Worm (Caenorhabditis elegans) whole organism, L4 larva: ENCODE data around the gene F41G3.21.
A peak's percentile ranks its signal among the peaks of the same experiment; 100 is the strongest.

ENCODE experiments used
- D1046.2 ChIP-seq: fragments of 200-800 bp; sonication (Bioruptor generic); IDR thresholded peaks from 2 replicates; pipeline ENCODE4 v1.3.6; 2022; ENCODE audit warnings: missing genetic modification characterization, missing compliant biosample characterization
- F10B5.3 ChIP-seq: sonication (generic microtip); optimal IDR thresholded peaks from 2 replicates; lab custom pipeline; 2016; ENCODE audit warnings: mild to moderate bottlenecking, missing genetic modification characterization, missing compliant biosample characterization
- T20F7.1 ChIP-seq: fragments of 200-800 bp; sonication (Bioruptor generic); optimal IDR thresholded peaks from 2 replicates; lab custom pipeline; 2018; ENCODE audit warnings: mild to moderate bottlenecking, missing genetic modification characterization, missing compliant biosample characterization
- Y5F2A.4 ChIP-seq: fragments of 200-800 bp; sonication (Bioruptor generic); optimal IDR thresholded peaks from 2 replicates; lab custom pipeline; 2018; ENCODE audit warnings: mild to moderate bottlenecking, missing genetic modification characterization, missing compliant biosample characterization
- Y75B8A.6 ChIP-seq: fragments of 200-800 bp; sonication (Bioruptor generic); IDR thresholded peaks from 2 replicates; pipeline ENCODE4 v1.3.6; 2022; ENCODE audit warnings: missing genetic modification reagents, missing genetic modification characterization, missing compliant biosample characterization
- aly-2 ChIP-seq: sonication (generic microtip); optimal IDR thresholded peaks from 2 replicates; lab custom pipeline; 2018; ENCODE audit warnings: missing biosample characterization, missing genetic modification characterization
- arid-1 ChIP-seq: fragments of 200-800 bp; sonication (Bioruptor generic); conservative IDR thresholded peaks from 2 replicates; pipeline ENCODE4 v1.3.6; 2022; ENCODE audit warnings: missing genetic modification reagents, missing genetic modification characterization, missing compliant biosample characterization
- ceh-28 ChIP-seq: fragments of 150-350 bp; optimal IDR thresholded peaks from 2 replicates; lab custom pipeline; 2014; ENCODE audit warnings: missing biosample characterization, missing genetic modification reagents, missing genetic modification characterization
- ceh-44 ChIP-seq: fragments of 200-800 bp; sonication (Bioruptor generic); IDR thresholded peaks from 2 replicates; pipeline ENCODE4 v1.3.6; 2022; ENCODE audit warnings: missing genetic modification reagents, missing genetic modification characterization, missing compliant biosample characterization
- ceh-62 ChIP-seq: sonication (generic microtip); optimal IDR thresholded peaks from 2 replicates; lab custom pipeline; 2017; ENCODE audit warnings: missing biosample characterization, missing genetic modification characterization
- ceh-82 ChIP-seq: sonication (generic microtip); optimal IDR thresholded peaks from 2 replicates; lab custom pipeline; 2017; ENCODE audit warnings: missing biosample characterization, missing genetic modification characterization
- daf-12 ChIP-seq: fragments of 150-350 bp; optimal IDR thresholded peaks from 2 replicates; lab custom pipeline; 2014; ENCODE audit warnings: missing biosample characterization, missing genetic modification reagents, missing genetic modification characterization
- daf-8 ChIP-seq: fragments of 200-800 bp; sonication (Bioruptor generic); IDR thresholded peaks from 2 replicates; pipeline ENCODE4 v1.3.6; 2022; ENCODE audit warnings: missing genetic modification characterization, missing compliant biosample characterization
- dve-1 ChIP-seq: sonication (generic microtip); optimal IDR thresholded peaks from 2 replicates; lab custom pipeline; 2017; ENCODE audit warnings: antibody characterized with exemption, mild to moderate bottlenecking, missing genetic modification characterization, missing compliant biosample characterization; ENCODE audit not compliant: insufficient read depth
- hmg-1.1 ChIP-seq: fragments of 200-800 bp; sonication (Bioruptor generic); IDR thresholded peaks from 2 replicates; pipeline ENCODE4 v1.3.6; 2022; ENCODE audit warnings: missing genetic modification reagents, missing genetic modification characterization, missing compliant biosample characterization
- jun-1 ChIP-seq: fragments of 150-350 bp; optimal IDR thresholded peaks from 2 replicates; lab custom pipeline; 2014; ENCODE audit warnings: missing biosample characterization, missing genetic modification reagents, missing genetic modification characterization
- lim-7 ChIP-seq: fragments of 200-800 bp; sonication (Bioruptor generic); IDR thresholded peaks from 2 replicates; pipeline ENCODE4 v1.3.6; 2022; ENCODE audit warnings: missing genetic modification characterization, missing compliant biosample characterization
- lin-1 ChIP-seq: fragments of 200-800 bp; sonication (Bioruptor generic); IDR thresholded peaks from 2 replicates; pipeline ENCODE4 v1.3.6; 2022; ENCODE audit warnings: missing genetic modification reagents, missing genetic modification characterization, missing compliant biosample characterization
- lin-13 ChIP-seq: fragments of 150-350 bp; optimal IDR thresholded peaks from 2 replicates; lab custom pipeline; 2014; ENCODE audit warnings: missing biosample characterization, missing genetic modification reagents, missing genetic modification characterization
- lin-15B ChIP-seq: fragments of 150-350 bp; sonication (generic microtip); optimal IDR thresholded peaks from 3 replicates; lab custom pipeline; 2014; ENCODE audit warnings: missing biosample characterization, missing genetic modification characterization
- lin-38 ChIP-seq: fragments of 200-800 bp; sonication (Bioruptor generic); IDR thresholded peaks from 2 replicates; pipeline ENCODE4 v1.3.6; 2022; ENCODE audit warnings: missing genetic modification reagents, missing genetic modification characterization, missing compliant biosample characterization
- lin-39 ChIP-seq: fragments of 150-350 bp; optimal IDR thresholded peaks from 2 replicates; lab custom pipeline; 2014; ENCODE audit warnings: missing biosample characterization, missing genetic modification reagents, missing genetic modification characterization
- madf-9 ChIP-seq: fragments of 200-800 bp; sonication (Bioruptor generic); conservative IDR thresholded peaks from 2 replicates; pipeline ENCODE4 v1.3.6; 2022; ENCODE audit warnings: missing genetic modification reagents, missing genetic modification characterization, missing compliant biosample characterization
- mdl-1 ChIP-seq, 2 experiments: fragments of 150-350 bp in 1 of 2; sonication (generic microtip) in 1 of 2; optimal IDR thresholded peaks; 2 replicates each; lab custom pipeline; 2014 to 2017; ENCODE audit warnings: missing biosample characterization in 2 of 2, missing genetic modification characterization in 2 of 2
- mdt-29 ChIP-seq: fragments of 200-800 bp; sonication (Bioruptor generic); IDR thresholded peaks from 2 replicates; pipeline ENCODE4 v1.3.6; 2022; ENCODE audit warnings: missing genetic modification reagents, missing genetic modification characterization, missing compliant biosample characterization
- mes-2 ChIP-seq: sonication (generic microtip); optimal IDR thresholded peaks from 2 replicates; lab custom pipeline; 2016; ENCODE audit warnings: missing genotype, mild to moderate bottlenecking, missing genetic modification characterization, missing compliant biosample characterization; ENCODE audit not compliant: poor library complexity, severe bottlenecking
- mxl-2 ChIP-seq: fragments of 200-800 bp; sonication (Bioruptor generic); conservative IDR thresholded peaks from 2 replicates; pipeline ENCODE4 v1.3.6; 2022; ENCODE audit warnings: missing genetic modification reagents, missing genetic modification characterization, missing compliant biosample characterization
- mxl-3 ChIP-seq: fragments of 200-800 bp; sonication (Bioruptor generic); optimal IDR thresholded peaks from 2 replicates; lab custom pipeline; 2018; ENCODE audit warnings: mild to moderate bottlenecking, missing genetic modification characterization, missing compliant biosample characterization
- nhr-102 ChIP-seq: sonication (generic microtip); optimal IDR thresholded peaks from 2 replicates; lab custom pipeline; 2016; ENCODE audit warnings: mild to moderate bottlenecking, missing genetic modification characterization, moderate library complexity, missing compliant biosample characterization
- nhr-11 ChIP-seq: fragments of 150-350 bp; optimal IDR thresholded peaks from 2 replicates; lab custom pipeline; 2014; ENCODE audit warnings: missing biosample characterization, missing genetic modification characterization
- nhr-237 ChIP-seq: sonication (generic microtip); optimal IDR thresholded peaks from 2 replicates; lab custom pipeline; 2017; ENCODE audit warnings: missing biosample characterization, missing genetic modification characterization
- nhr-25 ChIP-seq: sonication (generic microtip); optimal IDR thresholded peaks from 2 replicates; lab custom pipeline; 2017; ENCODE audit warnings: missing genetic modification characterization, mild to moderate bottlenecking, missing compliant biosample characterization, antibody characterized with exemption, moderate library complexity, borderline replicate concordance; ENCODE audit not compliant: insufficient read depth
- nhr-28 ChIP-seq: fragments of 150-350 bp; optimal IDR thresholded peaks from 2 replicates; lab custom pipeline; 2014; ENCODE audit warnings: missing biosample characterization, missing genetic modification characterization
- nhr-42 ChIP-seq: fragments of 200-800 bp; sonication (Bioruptor generic); IDR thresholded peaks from 2 replicates; pipeline ENCODE4 v1.3.6; 2022; ENCODE audit warnings: missing genetic modification characterization, missing compliant biosample characterization
- pha-4 ChIP-seq, 2 experiments: fragments of 150-350 bp in 1 of 2; fragments of 200-800 bp in 1 of 2; sonication (Bioruptor generic) in 1 of 2; IDR thresholded peaks in 1 of 2; optimal IDR thresholded peaks in 1 of 2; 2 replicates each; pipeline versions ENCODE4 v1.3.6 to Lab custom; 2014 to 2022; ENCODE audit warnings: missing genetic modification characterization in 2 of 2, missing genetic modification reagents in 2 of 2, missing biosample characterization in 1 of 2, missing compliant biosample characterization in 1 of 2
- pqm-1 ChIP-seq: sonication (generic microtip); optimal IDR thresholded peaks from 2 replicates; lab custom pipeline; 2017; ENCODE audit warnings: missing biosample characterization, missing genetic modification characterization
- tra-1 ChIP-seq: fragments of 200-800 bp; sonication (Bioruptor generic); IDR thresholded peaks from 2 replicates; pipeline ENCODE4 v1.3.6; 2022; ENCODE audit warnings: missing genetic modification reagents, missing genetic modification characterization, missing compliant biosample characterization
- unc-39 ChIP-seq: sonication (generic microtip); optimal IDR thresholded peaks from 2 replicates; lab custom pipeline; 2017; ENCODE audit warnings: missing biosample characterization, missing genetic modification characterization
- unc-62 ChIP-seq, 3 experiments: fragments of 150-350 bp in 1 of 3; sonication (generic microtip); optimal IDR thresholded peaks in 2 of 3; peaks in 1 of 3; 1 replicate in 1 of 3; 2 replicates in 2 of 3; lab custom pipeline; 2014 to 2017; ENCODE audit warnings: missing biosample characterization in 3 of 3, missing genetic modification characterization in 3 of 3, missing genetic modification reagents in 3 of 3, missing genotype in 1 of 3
- zfp-2 ChIP-seq: sonication (generic microtip); optimal IDR thresholded peaks from 2 replicates; lab custom pipeline; 2016; ENCODE audit warnings: mild to moderate bottlenecking, missing genetic modification characterization, missing compliant biosample characterization
- zfp-3 ChIP-seq: fragments of 200-800 bp; sonication (Bioruptor generic); conservative IDR thresholded peaks from 2 replicates; pipeline ENCODE4 v1.3.6; 2022; ENCODE audit warnings: missing genetic modification reagents, missing genetic modification characterization, missing compliant biosample characterization
- zip-11 ChIP-seq: fragments of 200-800 bp; sonication (Bioruptor generic); IDR thresholded peaks from 2 replicates; pipeline ENCODE4 v1.3.6; 2022; ENCODE audit warnings: missing genetic modification characterization, missing compliant biosample characterization
- ztf-7 ChIP-seq: fragments of 150-350 bp; optimal IDR thresholded peaks from 2 replicates; lab custom pipeline; 2014; ENCODE audit warnings: missing biosample characterization, missing genetic modification characterization

The F41G3.21 gene

ce11 chrII:6741428-6741827, 11.3 kb downstream of the F41G3.21 start, which contains the start of gene exos-8 (continued):
- TF ChIP-seq Y75B8A.6 (no peak), daf-12 (tag; lab: Kevin White, UChicago) (no peak), daf-8 (GFP tag; lab: Robert Waterston, UW) (no peak), mdl-1 (tag; optimal IDR thresholded peaks at IDR 0.05; lab: Kevin White, UChicago) (no peak), lin-13 (GFP tag; lab: Kevin White, UChicago) (peak; percentile 33), ceh-28 (tag; lab: Kevin White, UChicago) (no peak), pha-4 (GFP tag; IDR thresholded peaks at IDR 0.05; lab: Robert Waterston, UW) (no peak), pha-4 (tag; optimal IDR thresholded peaks at IDR 0.05; lab: Kevin White, UChicago) (no peak), D1046.2 (GFP tag; lab: Robert Waterston, UW) (no peak), lim-7 (GFP tag; lab: Robert Waterston, UW) (no peak), zfp-3 (GFP tag; lab: Robert Waterston, UW) (no peak), lin-39 (tag; lab: Kevin White, UChicago) (no peak)

ce11 chrII:6736604-6737003, 16.1 kb downstream of the F41G3.21 start, which contains the start of gene T14B4.1:
TSS of gene T14B4.1 (plus strand) at chrII:6736904.
- TF ChIP-seq nhr-11 (tag; lab: Kevin White, UChicago) (no peak), madf-9 (no peak), jun-1 (tag; lab: Kevin White, UChicago) (no peak), lin-15B (tag; lab: Kevin White, UChicago) (no peak), nhr-25 (tag; lab: Kevin White, UChicago) (no peak), ceh-82 (no peak), unc-62 (GFP tag; optimal IDR thresholded peaks at IDR 0.05 in 1 of 2; lab: Kevin White, UChicago) (no peak), unc-62 (tag; optimal IDR thresholded peaks at IDR 0.05; lab: Kevin White, UChicago) (no peak), Y75B8A.6 (no peak), mxl-3 (no peak)

- peak; percentile 53 for TF ChIP-seq lin-38 (GFP tag; lab: Robert Waterston, UW)
- TF ChIP-seq unc-39 (tag; lab: Kevin White, UChicago): no peak
Observed at ce11 chrII:6736066-6736465, 16.7 kb downstream of the F41G3.21 start, which contains the start of gene mrps-18.C. TSS of gene mrps-18.C (plus strand) at chrII:6736203.

- no peak for TF ChIP-seq Y75B8A.6
- no peak for TF ChIP-seq ztf-7 (tag; lab: Kevin White, UChicago)
- no peak for TF ChIP-seq daf-12 (tag; lab: Kevin White, UChicago)
- TF ChIP-seq mes-2 (tag; lab: Kevin White, UChicago): peak; percentile 94
- TF ChIP-seq hmg-1.1 (GFP tag; lab: Robert Waterston, UW): peak; percentile 26; the same call in 1 of the 2 replicates
- no peak for TF ChIP-seq lin-39 (tag; lab: Kevin White, UChicago)
- TF ChIP-seq dve-1: peak; percentile 61
- no peak for TF ChIP-seq pqm-1 (tag; lab: Kevin White, UChicago)
- peak; percentile 74 for TF ChIP-seq T20F7.1 (GFP tag; lab: Kevin White, UChicago)
- no peak for TF ChIP-seq F10B5.3 (tag; lab: Kevin White, UChicago)
- no peak for TF ChIP-seq D1046.2 (GFP tag; lab: Robert Waterston, UW)
- peak; percentile 59 for TF ChIP-seq nhr-28 (tag; lab: Kevin White, UChicago)
- TF ChIP-seq zfp-2 (tag; lab: Kevin White, UChicago): no peak
- no peak for TF ChIP-seq nhr-42 (GFP tag; lab: Robert Waterston, UW)
- no peak for TF ChIP-seq unc-62 (GFP tag; optimal IDR thresholded peaks at IDR 0.05 in 1 of 2; lab: Kevin White, UChicago)
- no peak for TF ChIP-seq unc-62 (tag; optimal IDR thresholded peaks at IDR 0.05; lab: Kevin White, UChicago)
- TF ChIP-seq nhr-102 (tag; lab: Kevin White, UChicago): no peak
- no peak for TF ChIP-seq mdt-29 (GFP tag; lab: Robert Waterston, UW)
- TF ChIP-seq arid-1 (GFP tag; lab: Robert Waterston, UW): no peak
- no peak for TF ChIP-seq mxl-2 (GFP tag; lab: Robert Waterston, UW)
- TF ChIP-seq Y5F2A.4 (GFP tag; lab: Kevin White, UChicago): no peak
- TF ChIP-seq ceh-44: 0 out of 2 replicates have a peak, but pooled peaks have one; percentile 27
- TF ChIP-seq lin-38 (GFP tag; lab: Robert Waterston, UW): peak; percentile 97
- TF ChIP-seq aly-2 (tag; lab: Kevin White, UChicago): no peak
- TF ChIP-seq nhr-237: no peak
- no peak for TF ChIP-seq zip-11
- TF ChIP-seq ceh-62 (tag; lab: Kevin White, UChicago): no peak
- no peak for TF ChIP-seq tra-1 (GFP tag; lab: Robert Waterston, UW)
- TF ChIP-seq lin-1: no peak
Observed at ce11 chrII:6734674-6735073, 18.1 kb downstream of the F41G3.21 start, which contains the start of gene T14B4.3. TSS of gene T14B4.3 (plus strand) at chrII:6734937.
